Fruit fly (Drosophila melanogaster) whole organism, embryonic: Measurements from ENCODE around the gene HemK2.

Experiments
- B-H1 ChIP-seq: fragments of 200-800 bp; sonication (Bioruptor generic); IDR thresholded peaks from 3 replicates; pipeline ENCODE4 v1.3.6; 2022; ENCODE audit warnings: missing biosample characterization, missing genetic modification characterization
- CG10274 ChIP-seq: fragments of 200-800 bp; sonication (Bioruptor generic); optimal IDR thresholded peaks from 3 replicates; lab custom pipeline; 2017; ENCODE audit warnings: missing biosample characterization, mild to moderate bottlenecking, missing genetic modification characterization
- CG10366 ChIP-seq: fragments of 200-800 bp; sonication (Bioruptor generic); IDR thresholded peaks from 2 replicates; pipeline ENCODE4 v1.3.6; 2022; ENCODE audit warnings: missing biosample characterization, missing genetic modification characterization
- CG10565 ChIP-seq: fragments of 200-800 bp; sonication (Bioruptor generic); optimal IDR thresholded peaks from 3 replicates; lab custom pipeline; 2016; ENCODE audit warnings: missing biosample characterization, mild to moderate bottlenecking, missing genetic modification characterization
- CG11695 ChIP-seq: fragments of 200-800 bp; sonication (Bioruptor generic); IDR thresholded peaks from 3 replicates; pipeline ENCODE4 v1.3.6; 2022; ENCODE audit warnings: missing biosample characterization, missing genetic modification characterization
- CG12299 ChIP-seq: fragments of 200-800 bp; sonication (Bioruptor generic); optimal IDR thresholded peaks from 2 replicates; lab custom pipeline; 2018; ENCODE audit warnings: missing biosample characterization, mild to moderate bottlenecking, missing genetic modification characterization
- CG14710 ChIP-seq: fragments of 200-800 bp; sonication (Bioruptor generic); optimal IDR thresholded peaks from 3 replicates; lab custom pipeline; 2019; ENCODE audit warnings: missing biosample characterization, mild to moderate bottlenecking, missing genetic modification characterization, moderate library complexity
- CG15269 ChIP-seq: fragments of 200-800 bp; sonication (Bioruptor generic); optimal IDR thresholded peaks from 2 replicates; lab custom pipeline; 2018; ENCODE audit warnings: missing biosample characterization, mild to moderate bottlenecking, missing genetic modification characterization, moderate library complexity
- CG15514 ChIP-seq: fragments of 200-800 bp; sonication (Bioruptor generic); optimal IDR thresholded peaks from 3 replicates; lab custom pipeline; 2017; ENCODE audit warnings: missing biosample characterization, missing genetic modification characterization, mild to moderate bottlenecking, moderate library complexity, missing genetic modification reagents
- CG17361 ChIP-seq: fragments of 200-800 bp; sonication (Bioruptor generic); IDR thresholded peaks from 3 replicates; pipeline ENCODE4 v1.3.6; 2022; ENCODE audit warnings: missing biosample characterization, missing genetic modification characterization
- CG17612 ChIP-seq: fragments of 200-800 bp; sonication (Bioruptor generic); IDR thresholded peaks from 2 replicates; pipeline ENCODE4 v1.3.6; 2022; ENCODE audit warnings: missing biosample characterization, missing genetic modification characterization
- CG2116 ChIP-seq: fragments of 200-800 bp; sonication (Bioruptor generic); optimal IDR thresholded peaks from 3 replicates; lab custom pipeline; 2018; ENCODE audit warnings: missing biosample characterization, mild to moderate bottlenecking, missing genetic modification characterization
- CG2875 ChIP-seq: fragments of 200-800 bp; sonication (Bioruptor generic); optimal IDR thresholded peaks from 2 replicates; lab custom pipeline; 2017; ENCODE audit warnings: missing biosample characterization, mild to moderate bottlenecking, missing genetic modification characterization, missing genetic modification reagents
- CG30020 ChIP-seq: fragments of 200-800 bp; optimal IDR thresholded peaks from 2 replicates; lab custom pipeline; 2019; ENCODE audit warnings: missing biosample characterization, mild to moderate bottlenecking, missing genetic modification characterization, moderate library complexity
- CG31388 ChIP-seq: fragments of 200-800 bp; sonication (Bioruptor generic); optimal IDR thresholded peaks from 2 replicates; lab custom pipeline; 2016; ENCODE audit warnings: missing biosample characterization, missing genetic modification characterization
- CG32767 ChIP-seq: fragments of 200-800 bp; sonication (Bioruptor generic); IDR thresholded peaks from 2 replicates; pipeline ENCODE4 v1.3.6; 2022; ENCODE audit warnings: missing biosample characterization, missing genetic modification characterization
- CG32772 ChIP-seq: fragments of 200-800 bp; sonication (Bioruptor generic); IDR thresholded peaks from 2 replicates; pipeline ENCODE4 v1.3.6; 2022; ENCODE audit warnings: missing biosample characterization, missing genetic modification characterization
- CG6175 ChIP-seq: fragments of 200-800 bp; sonication (Bioruptor generic); IDR thresholded peaks from 3 replicates; pipeline ENCODE4 v1.3.6; 2022; ENCODE audit warnings: missing biosample characterization, missing genetic modification characterization
- CG6254 ChIP-seq: fragments of 200-800 bp; sonication (Bioruptor generic); optimal IDR thresholded peaks from 3 replicates; lab custom pipeline; 2017; ENCODE audit warnings: mild to moderate bottlenecking, missing biosample characterization, missing genetic modification reagents, missing genetic modification characterization
- CG8478 ChIP-seq: fragments of >200 bp; optimal IDR thresholded peaks from 2 replicates; lab custom pipeline; 2018
- CG8924 ChIP-seq: fragments of 200-800 bp; optimal IDR thresholded peaks from 3 replicates; lab custom pipeline; 2019; ENCODE audit warnings: missing biosample characterization, mild to moderate bottlenecking, missing genetic modification characterization, moderate library complexity
- CG9215 ChIP-seq: fragments of 200-800 bp; sonication (Bioruptor generic); IDR thresholded peaks from 2 replicates; pipeline ENCODE4 v1.3.6; 2022; ENCODE audit warnings: missing biosample characterization, missing genetic modification characterization
- CG9437 ChIP-seq: fragments of 200-800 bp; sonication (Bioruptor generic); optimal IDR thresholded peaks from 2 replicates; lab custom pipeline; 2018; ENCODE audit warnings: missing biosample characterization, mild to moderate bottlenecking, missing genetic modification characterization
- CkIIα-i1 ChIP-seq: fragments of 200-800 bp; sonication (Bioruptor generic); IDR thresholded peaks from 2 replicates; pipeline ENCODE4 v1.3.6; 2022; ENCODE audit warnings: missing biosample characterization, missing genetic modification characterization
- Dek ChIP-seq: fragments of 200-800 bp; sonication (Bioruptor generic); optimal IDR thresholded peaks from 3 replicates; lab custom pipeline; 2019; ENCODE audit warnings: missing biosample characterization, mild to moderate bottlenecking, missing genetic modification characterization, moderate library complexity
- Dip3 ChIP-seq: fragments of 200-800 bp; sonication (Bioruptor generic); optimal IDR thresholded peaks from 3 replicates; lab custom pipeline; 2016; ENCODE audit warnings: missing biosample characterization, missing genetic modification characterization
- Gsc ChIP-seq: fragments of 200-800 bp; sonication (Bioruptor generic); IDR thresholded peaks from 2 replicates; pipeline ENCODE4 v1.3.6; 2022; ENCODE audit warnings: missing biosample characterization, missing genetic modification characterization
- HLH54F ChIP-seq: fragments of 200-800 bp; sonication (Bioruptor generic); optimal IDR thresholded peaks from 3 replicates; lab custom pipeline; 2016; ENCODE audit warnings: missing biosample characterization, missing genetic modification characterization
- HLHmδ ChIP-seq: fragments of 200-800 bp; sonication (Bioruptor generic); optimal IDR thresholded peaks from 2 replicates; lab custom pipeline; 2018; ENCODE audit warnings: missing biosample characterization, mild to moderate bottlenecking, missing genetic modification characterization, moderate library complexity
- Hand ChIP-seq: fragments of 200-800 bp; sonication (Bioruptor generic); optimal IDR thresholded peaks from 2 replicates; lab custom pipeline; 2017; ENCODE audit warnings: mild to moderate bottlenecking, missing biosample characterization, missing genetic modification reagents, missing genetic modification characterization
- Mad ChIP-seq: fragments of 200-800 bp; sonication (Bioruptor generic); optimal IDR thresholded peaks from 2 replicates; lab custom pipeline; 2016; ENCODE audit warnings: missing biosample characterization, missing genetic modification characterization
- Ravus ChIP-seq: fragments of 200-800 bp; sonication (Bioruptor generic); IDR thresholded peaks from 2 replicates; pipeline ENCODE4 v1.3.6; 2022; ENCODE audit warnings: missing biosample characterization, missing genetic modification characterization
- Vsx1 ChIP-seq: fragments of 200-800 bp; sonication (Bioruptor generic); optimal IDR thresholded peaks from 2 replicates; lab custom pipeline; 2017; ENCODE audit warnings: missing biosample characterization, mild to moderate bottlenecking, missing genetic modification characterization, missing genetic modification reagents
- ab ChIP-seq: fragments of 200-800 bp; sonication (Bioruptor generic); optimal IDR thresholded peaks from 2 replicates; lab custom pipeline; 2016; ENCODE audit warnings: missing biosample characterization, missing genetic modification characterization
- ase ChIP-seq: fragments of 200-800 bp; sonication (Bioruptor generic); IDR thresholded peaks from 3 replicates; pipeline ENCODE4 v1.3.6; 2022; ENCODE audit warnings: missing biosample characterization, missing genetic modification characterization
- croc ChIP-seq: fragments of 200-800 bp; sonication (Bioruptor generic); conservative IDR thresholded peaks from 3 replicates; pipeline ENCODE4 v1.3.6; 2022; ENCODE audit warnings: missing biosample characterization, missing genetic modification characterization
- disco-r ChIP-seq: fragments of 200-800 bp; sonication (Bioruptor generic); optimal IDR thresholded peaks from 2 replicates; lab custom pipeline; 2016; ENCODE audit warnings: missing biosample characterization, missing genetic modification characterization
- dysf ChIP-seq: fragments of 200-800 bp; sonication (Bioruptor generic); IDR thresholded peaks from 3 replicates; pipeline ENCODE4 v1.3.6; 2022; ENCODE audit warnings: missing biosample characterization, missing genetic modification characterization
- fru ChIP-seq: fragments of >200 bp; optimal IDR thresholded peaks from 2 replicates; lab custom pipeline; 2017
- insv ChIP-seq, 2 experiments: fragments of 200-800 bp; sonication (Bioruptor generic); optimal IDR thresholded peaks; 3 replicates each; lab custom pipeline; 2016 to 2018; ENCODE audit warnings: missing biosample characterization in 2 of 2, missing genetic modification characterization in 2 of 2
- kni ChIP-seq: fragments of 200-800 bp; sonication (Bioruptor generic); optimal IDR thresholded peaks from 3 replicates; lab custom pipeline; 2017; ENCODE audit warnings: mild to moderate bottlenecking, missing biosample characterization, missing genetic modification reagents, missing genetic modification characterization
- nom ChIP-seq: fragments of 200-800 bp; sonication (Bioruptor generic); optimal IDR thresholded peaks from 2 replicates; lab custom pipeline; 2017; ENCODE audit warnings: missing biosample characterization, missing genetic modification characterization, mild to moderate bottlenecking, moderate library complexity, missing genetic modification reagents
- pan ChIP-seq, 4 experiments: fragments of >200 bp in 3 of 4; fragments of 200-800 bp in 1 of 4; sonication (Bioruptor generic) in 1 of 4; optimal IDR thresholded peaks in 3 of 4; IDR thresholded peaks in 1 of 4; 2 replicates each; pipeline versions ENCODE4 v1.3.6 to Lab custom; 2017 to 2022; ENCODE audit warnings: missing biosample characterization in 2 of 4, missing genetic modification characterization in 2 of 4, mixed read lengths in 1 of 4
- slou ChIP-seq: fragments of 200-800 bp; sonication (Bioruptor generic); optimal IDR thresholded peaks from 3 replicates; lab custom pipeline; 2016; ENCODE audit warnings: missing biosample characterization, missing genetic modification characterization
- tap ChIP-seq: fragments of 200-800 bp; optimal IDR thresholded peaks from 3 replicates; lab custom pipeline; 2019; ENCODE audit warnings: missing biosample characterization, mild to moderate bottlenecking, missing genetic modification characterization, moderate library complexity
- trem ChIP-seq: fragments of 200-800 bp; optimal IDR thresholded peaks from 3 replicates; lab custom pipeline; 2019; ENCODE audit warnings: missing biosample characterization, mild to moderate bottlenecking, missing genetic modification characterization, moderate library complexity
- unc-4 ChIP-seq: fragments of 200-800 bp; sonication (Bioruptor generic); IDR thresholded peaks from 2 replicates; pipeline ENCODE4 v1.3.6; 2022; ENCODE audit warnings: missing biosample characterization, missing genetic modification characterization; ENCODE audit not compliant: partially characterized antibody
- vfl ChIP-seq: fragments of 200-800 bp; sonication (Bioruptor generic); optimal IDR thresholded peaks from 2 replicates; lab custom pipeline; 2016; ENCODE audit warnings: missing biosample characterization, missing genetic modification characterization
- wek ChIP-seq: fragments of 200-800 bp; sonication (Bioruptor generic); optimal IDR thresholded peaks from 3 replicates; lab custom pipeline; 2018; ENCODE audit warnings: missing biosample characterization, mild to moderate bottlenecking, missing genetic modification characterization, moderate library complexity
- z ChIP-seq: fragments of 200-800 bp; sonication (Bioruptor generic); IDR thresholded peaks from 3 replicates; pipeline ENCODE4 v1.3.6; 2022; ENCODE audit warnings: missing biosample characterization, missing genetic modification characterization
- zen ChIP-seq: fragments of 200-800 bp; sonication (Bioruptor generic); optimal IDR thresholded peaks from 3 replicates; lab custom pipeline; 2018; ENCODE audit warnings: missing biosample characterization, mild to moderate bottlenecking, missing genetic modification characterization, moderate library complexity

HemK2 gene

DNA sequence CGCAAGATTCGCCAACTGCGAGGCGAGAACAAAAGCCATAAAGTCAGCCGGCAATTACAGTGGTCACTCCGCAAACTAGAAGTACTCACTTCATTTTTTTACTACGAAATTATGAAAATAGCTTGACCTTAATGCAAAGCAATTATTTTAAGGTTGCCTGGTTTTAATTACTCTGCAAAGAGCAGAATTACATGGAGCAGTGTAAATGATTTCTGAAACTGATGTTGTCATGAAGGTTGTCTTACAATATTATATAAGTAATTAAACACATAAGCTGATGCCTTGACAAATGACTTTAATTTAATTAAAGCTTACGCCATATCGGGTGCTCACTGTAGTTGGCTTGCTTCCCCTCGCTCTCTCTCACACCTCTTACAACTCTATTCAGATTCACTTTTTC is 25.3 kb downstream of the HemK2 start (continued):
- TF ChIP-seq trem (tag; lab: Kevin White, UChicago) (no peak), unc-4 (GFP tag; lab: Robert Waterston, UW) (no peak), CG31388 (GFP tag; lab: Kevin White, UChicago) (no peak), CG8478 (lab: Kevin White, UChicago) (no peak), zen (tag; lab: Kevin White, UChicago) (no peak), Dek (peak; percentile 12), CG14710 (tag; lab: Kevin White, UChicago) (no peak), CG17612 (GFP tag; lab: Robert Waterston, UW) (no peak), CG6254 (GFP tag; lab: Kevin White, UChicago) (no peak), fru (lab: Kevin White, UChicago) (no peak), Gsc (GFP tag; lab: Robert Waterston, UW) (no peak), CG15269 (tag; lab: Kevin White, UChicago) (peak; percentile 44), z (GFP tag; lab: Robert Waterston, UW) (no peak), CG2875 (no peak), Mad (GFP tag; lab: Kevin White, UChicago) (no peak), insv (GFP tag; optimal IDR thresholded peaks at IDR 0.05; lab: Kevin White, UChicago) (no peak), pan (optimal IDR thresholded peaks at IDR 0.05; lab: Kevin White, UChicago) (no peak), pan (GFP tag; optimal IDR thresholded peaks at IDR 0.05 in 1 of 2, IDR thresholded peaks at IDR 0.05 in 1 of 2) (peak in 1 of 2 experiments; percentile 23), CG10366 (GFP tag; lab: Robert Waterston, UW) (peak; percentile 34; the same call in 1 of the 2 replicates), CkIIα-i1 (no peak), Vsx1 (GFP tag; lab: Kevin White, UChicago) (no peak), disco-r (no peak), CG2116 (no peak), vfl (peak; percentile 24), dysf (GFP tag; lab: Robert Waterston, UW) (peak; percentile 69; the same call in 2 of the 3 replicates), CG12299 (tag; lab: Kevin White, UChicago) (no peak), CG15514 (peak; percentile 45), ab (GFP tag; lab: Kevin White, UChicago) (no peak), CG32767 (GFP tag; lab: Robert Waterston, UW) (no peak), CG11695 (GFP tag; lab: Robert Waterston, UW) (peak; percentile 53; the same call in 1 of the 3 replicates), wek (GFP tag; lab: Kevin White, UChicago) (no peak), nom (GFP tag; lab: Kevin White, UChicago) (peak; percentile 77), CG8924 (tag; lab: Kevin White, UChicago) (peak; percentile 23), slou (GFP tag; lab: Kevin White, UChicago) (peak; percentile 18), ase (GFP tag; lab: Robert Waterston, UW) (no peak), tap (tag; lab: Kevin White, UChicago) (no peak), CG30020 (no peak), CG10274 (no peak), CG6175 (GFP tag; lab: Robert Waterston, UW) (no peak), CG9215 (GFP tag; lab: Robert Waterston, UW) (peak; percentile 47), CG17361 (peak; percentile 53; the same call in 1 of the 3 replicates), CG10565 (no peak), Dip3 (GFP tag; lab: Kevin White, UChicago) (peak; percentile 58), HLH54F (GFP tag; lab: Kevin White, UChicago) (peak; percentile 49), HLHmδ (GFP tag; lab: Kevin White, UChicago) (no peak), Hand (GFP tag; lab: Kevin White, UChicago) (peak; percentile 46), B-H1 (GFP tag; lab: Robert Waterston, UW) (no peak), CG9437 (GFP tag; lab: Kevin White, UChicago) (no peak), Ravus (GFP tag; lab: Robert Waterston, UW) (no peak), kni (no peak), CG32772 (GFP tag; lab: Robert Waterston, UW) (no peak), croc (0 out of 3 replicates have a peak, but pooled peaks have one; percentile 21)
